Worm (Caenorhabditis elegans) whole organism, L3 larva: ENCODE results near the gene unc-4.

Source experiments
- R02D3.7 ChIP-seq: fragments of 150-350 bp; optimal IDR thresholded peaks from 2 replicates; lab custom pipeline; 2014; ENCODE audit warnings: missing biosample characterization, missing genetic modification characterization
- ZK546.5 ChIP-seq: sonication (generic microtip); optimal IDR thresholded peaks from 2 replicates; lab custom pipeline; 2017; ENCODE audit warnings: missing biosample characterization, missing genetic modification characterization
- aly-2 ChIP-seq: fragments of 150-350 bp; optimal IDR thresholded peaks from 2 replicates; lab custom pipeline; 2014; ENCODE audit warnings: missing biosample characterization, missing genetic modification characterization
- ceh-16 ChIP-seq: sonication (generic microtip); optimal IDR thresholded peaks from 2 replicates; lab custom pipeline; 2017; ENCODE audit warnings: missing biosample characterization, missing genetic modification characterization
- ceh-9 ChIP-seq: sonication (generic microtip); optimal IDR thresholded peaks from 2 replicates; lab custom pipeline; 2018; ENCODE audit warnings: missing biosample characterization, missing genetic modification characterization
- egl-5 ChIP-seq: fragments of 150-350 bp; optimal IDR thresholded peaks from 2 replicates; lab custom pipeline; 2017; ENCODE audit warnings: missing biosample characterization, missing genetic modification reagents, missing genetic modification characterization, inconsistent platforms
- elt-1 ChIP-seq: fragments of 150-350 bp; optimal IDR thresholded peaks from 2 replicates; lab custom pipeline; 2014; ENCODE audit warnings: missing biosample characterization, missing genetic modification characterization
- elt-2 ChIP-seq: sonication (generic microtip); optimal IDR thresholded peaks from 2 replicates; lab custom pipeline; 2016; ENCODE audit warnings: missing genetic modification reagents, mild to moderate bottlenecking, missing genetic modification characterization, missing compliant biosample characterization
- elt-3 ChIP-seq, 3 experiments: fragments of 150-350 bp in 1 of 3; sonication (generic microtip) in 2 of 3; optimal IDR thresholded peaks; 2 replicates in 2 of 3; 4 replicates in 1 of 3; lab custom pipeline; 2014 to 2017; ENCODE audit warnings: missing biosample characterization in 3 of 3, missing genetic modification characterization in 3 of 3
- eor-1 ChIP-seq, 2 experiments: fragments of 150-350 bp; optimal IDR thresholded peaks; 2 replicates each; lab custom pipeline; 2014 to 2018; ENCODE audit warnings: missing biosample characterization in 2 of 2, missing genetic modification characterization in 2 of 2
- fkh-10 ChIP-seq: sonication (generic microtip); optimal IDR thresholded peaks from 2 replicates; lab custom pipeline; 2017; ENCODE audit warnings: missing biosample characterization, missing genetic modification reagents, missing genetic modification characterization
- fkh-2 ChIP-seq: fragments of 150-350 bp; optimal IDR thresholded peaks from 2 replicates; lab custom pipeline; 2014; ENCODE audit warnings: missing biosample characterization, missing genetic modification reagents, missing genetic modification characterization
- fos-1 ChIP-seq: fragments of 150-350 bp; optimal IDR thresholded peaks from 2 replicates; lab custom pipeline; 2014; ENCODE audit warnings: missing biosample characterization, missing genetic modification characterization
- hmg-11 ChIP-seq: sonication (generic microtip); optimal IDR thresholded peaks from 2 replicates; lab custom pipeline; 2016; ENCODE audit warnings: missing genetic modification characterization, missing compliant biosample characterization
- jun-1 ChIP-seq: fragments of 150-350 bp; optimal IDR thresholded peaks from 2 replicates; lab custom pipeline; 2014; ENCODE audit warnings: missing biosample characterization, missing genetic modification reagents, missing genetic modification characterization
- lin-15B ChIP-seq: fragments of 150-350 bp; optimal IDR thresholded peaks from 2 replicates; lab custom pipeline; 2014; ENCODE audit warnings: missing biosample characterization, missing genetic modification characterization
- lin-39 ChIP-seq: fragments of 150-350 bp; optimal IDR thresholded peaks from 2 replicates; lab custom pipeline; 2018; ENCODE audit warnings: missing biosample characterization, missing genetic modification reagents, missing genetic modification characterization
- mdl-1 ChIP-seq: fragments of 150-350 bp; optimal IDR thresholded peaks from 2 replicates; lab custom pipeline; 2014; ENCODE audit warnings: missing biosample characterization, missing genetic modification characterization
- mml-1 ChIP-seq: fragments of 150-350 bp; sonication (generic microtip); optimal IDR thresholded peaks from 3 replicates; lab custom pipeline; 2014; ENCODE audit warnings: missing biosample characterization, missing genetic modification characterization
- nfya-1 ChIP-seq: sonication (generic microtip); optimal IDR thresholded peaks from 2 replicates; lab custom pipeline; 2017; ENCODE audit warnings: missing genetic modification characterization, mild to moderate bottlenecking, missing compliant biosample characterization, antibody characterized with exemption, moderate library complexity; ENCODE audit not compliant: insufficient read depth
- nhr-11 ChIP-seq: fragments of 150-350 bp; optimal IDR thresholded peaks from 2 replicates; lab custom pipeline; 2014; ENCODE audit warnings: missing biosample characterization, missing genetic modification characterization
- nhr-12 ChIP-seq: fragments of 150-350 bp; optimal IDR thresholded peaks from 2 replicates; lab custom pipeline; 2014; ENCODE audit warnings: missing biosample characterization, missing genetic modification characterization
- nhr-23 ChIP-seq: fragments of 150-350 bp; optimal IDR thresholded peaks from 2 replicates; lab custom pipeline; 2014; ENCODE audit warnings: missing biosample characterization, missing genetic modification reagents, missing genetic modification characterization
- nhr-25 ChIP-seq: sonication (generic microtip); optimal IDR thresholded peaks from 2 replicates; lab custom pipeline; 2017; ENCODE audit warnings: missing biosample characterization, missing genetic modification characterization
- nhr-43 ChIP-seq: sonication (generic microtip); optimal IDR thresholded peaks from 2 replicates; lab custom pipeline; 2016; ENCODE audit warnings: mild to moderate bottlenecking, missing genetic modification characterization, missing compliant biosample characterization; ENCODE audit not compliant: poor library complexity, severe bottlenecking
- nhr-67 ChIP-seq: fragments of 150-350 bp; optimal IDR thresholded peaks from 2 replicates; lab custom pipeline; 2014; ENCODE audit warnings: missing biosample characterization, missing genetic modification characterization
- nhr-76 ChIP-seq: fragments of 150-350 bp; sonication (generic microtip); optimal IDR thresholded peaks from 5 replicates; lab custom pipeline; 2014; ENCODE audit warnings: missing biosample characterization, missing genetic modification characterization
- nhr-77 ChIP-seq: fragments of 150-350 bp; optimal IDR thresholded peaks from 2 replicates; lab custom pipeline; 2014; ENCODE audit warnings: missing biosample characterization, missing genetic modification characterization
- pha-4 ChIP-seq: fragments of 150-350 bp; optimal IDR thresholded peaks from 2 replicates; lab custom pipeline; 2014; ENCODE audit warnings: missing biosample characterization, missing genetic modification reagents, missing genetic modification characterization
- pqm-1 ChIP-seq: fragments of 150-350 bp; optimal IDR thresholded peaks from 2 replicates; lab custom pipeline; 2017; ENCODE audit warnings: missing biosample characterization, missing genetic modification characterization, inconsistent platforms
- skn-1 ChIP-seq: fragments of 150-350 bp; optimal IDR thresholded peaks from 2 replicates; lab custom pipeline; 2014; ENCODE audit warnings: missing biosample characterization, missing genetic modification characterization
- unc-62 ChIP-seq: fragments of 150-350 bp; sonication (generic microtip); optimal IDR thresholded peaks from 4 replicates; lab custom pipeline; 2014; ENCODE audit warnings: missing biosample characterization, missing genetic modification reagents, missing genetic modification characterization
- ztf-11 ChIP-seq: fragments of 150-350 bp; optimal IDR thresholded peaks from 2 replicates; lab custom pipeline; 2014; ENCODE audit warnings: missing biosample characterization, missing genetic modification characterization
- ztf-4 ChIP-seq: fragments of 150-350 bp; optimal IDR thresholded peaks from 2 replicates; lab custom pipeline; 2014; ENCODE audit warnings: missing biosample characterization, missing genetic modification characterization

unc-4 gene

ce11 chrII:9931476-9931875 lies 31.3 kb upstream of the unc-4 start, which contains the start of gene pho-11:
pho-11 (plus strand) TSS chrII:9931849.
- TF ChIP-seq ZK546.5 (tag; lab: Kevin White, UChicago), result no peak
- no peak for TF ChIP-seq fkh-10
- no peak for TF ChIP-seq nhr-77
- TF ChIP-seq elt-2, result peak; percentile 72
- TF ChIP-seq pqm-1, result peak; percentile 65
- TF ChIP-seq nhr-43 (tag; lab: Kevin White, UChicago), result no peak
- no peak for TF ChIP-seq unc-62 (GFP tag; lab: Kevin White, UChicago)
- TF ChIP-seq aly-2 (tag; lab: Kevin White, UChicago), result no peak
- no peak for TF ChIP-seq ceh-9 (tag; lab: Kevin White, UChicago)
- no peak for TF ChIP-seq nfya-1 (tag; lab: Kevin White, UChicago)
- peak; percentile 23 for TF ChIP-seq pha-4 (tag; lab: Kevin White, UChicago)
- TF ChIP-seq mml-1 (tag; lab: Kevin White, UChicago), result no peak

ce11 chrII:9931012-9931411 lies 30.8 kb upstream of the unc-4 start:
- peak; percentile 9 for TF ChIP-seq nhr-43 (tag; lab: Kevin White, UChicago)
- peak; percentile 78 for TF ChIP-seq lin-15B (tag; lab: Kevin White, UChicago)
- TF ChIP-seq elt-3 (tag; optimal IDR thresholded peaks at IDR 0.05; lab: Kevin White, UChicago), result no peak
- peak; percentile 47 for TF ChIP-seq nfya-1 (tag; lab: Kevin White, UChicago)
- TF ChIP-seq nhr-11, result peak; percentile 49
- TF ChIP-seq hmg-11 (tag; lab: Kevin White, UChicago), result peak; percentile 59
- TF ChIP-seq nhr-76 (tag; lab: Kevin White, UChicago), result no peak
- TF ChIP-seq fkh-10, result no peak

- TF ChIP-seq fkh-10 (no peak), fkh-2 (no peak), pqm-1 (no peak), hmg-11 (tag; lab: Kevin White, UChicago) (no peak), mml-1 (tag; lab: Kevin White, UChicago) (no peak), lin-39 (tag; lab: Kevin White, UChicago) (no peak), fos-1 (tag; lab: Kevin White, UChicago) (no peak), pha-4 (tag; lab: Kevin White, UChicago) (no peak), ceh-9 (tag; lab: Kevin White, UChicago) (no peak), nhr-67 (tag; lab: Kevin White, UChicago) (no peak), R02D3.7 (no peak), elt-2 (no peak)
- TF ChIP-seq, all 47 proteins: peak for 0
These were observed 28.3 kb upstream of the unc-4 start for ce11 chrII:9928470-9928869.

- TF ChIP-seq ceh-16, result no peak
- peak; percentile 35 for TF ChIP-seq nfya-1 (tag; lab: Kevin White, UChicago)
These were observed 21.6 kb upstream of the unc-4 start, which contains the start of gene C05C10.2 for ce11 chrII:9921622-9922269. C05C10.2 (plus strand) TSS chrII:9922219.

- TF ChIP-seq ztf-11 (tag; lab: Kevin White, UChicago), result no peak
- TF ChIP-seq ztf-4 (tag; lab: Kevin White, UChicago), result no peak
- TF ChIP-seq skn-1 (tag; lab: Kevin White, UChicago), result no peak
- no peak for TF ChIP-seq jun-1 (tag; lab: Kevin White, UChicago)
- no peak for TF ChIP-seq nhr-77
- TF ChIP-seq fos-1 (tag; lab: Kevin White, UChicago), result no peak
- TF ChIP-seq nhr-23 (tag; lab: Kevin White, UChicago), result no peak
- TF ChIP-seq lin-15B (tag; lab: Kevin White, UChicago), result no peak
- TF ChIP-seq ceh-16, result no peak
- no peak for TF ChIP-seq mdl-1 (tag; lab: Kevin White, UChicago)
- no peak for TF ChIP-seq eor-1 (tag; optimal IDR thresholded peaks at IDR 0.05; lab: Kevin White, UChicago)
- no peak for TF ChIP-seq ceh-9 (tag; lab: Kevin White, UChicago)
- TF ChIP-seq lin-39 (tag; lab: Kevin White, UChicago), result no peak
- TF ChIP-seq egl-5 (tag; lab: Kevin White, UChicago), result no peak
- TF ChIP-seq nhr-11, result no peak
- no peak for TF ChIP-seq nhr-67 (tag; lab: Kevin White, UChicago)
- TF ChIP-seq elt-1 (tag; lab: Kevin White, UChicago), result no peak
- TF ChIP-seq nhr-25, result no peak
- TF ChIP-seq pqm-1, result no peak
- TF ChIP-seq nhr-12 (tag; lab: Kevin White, UChicago), result no peak
- TF ChIP-seq, all 47 proteins: peak for 0
These were observed 20.3 kb upstream of the unc-4 start, which contains the start of gene pho-10 for ce11 chrII:9920468-9920867. pho-10 (minus strand) TSS chrII:9920568.
